Worm (Caenorhabditis elegans): ENCODE data around the gene hmit-1.3.

DNA sequence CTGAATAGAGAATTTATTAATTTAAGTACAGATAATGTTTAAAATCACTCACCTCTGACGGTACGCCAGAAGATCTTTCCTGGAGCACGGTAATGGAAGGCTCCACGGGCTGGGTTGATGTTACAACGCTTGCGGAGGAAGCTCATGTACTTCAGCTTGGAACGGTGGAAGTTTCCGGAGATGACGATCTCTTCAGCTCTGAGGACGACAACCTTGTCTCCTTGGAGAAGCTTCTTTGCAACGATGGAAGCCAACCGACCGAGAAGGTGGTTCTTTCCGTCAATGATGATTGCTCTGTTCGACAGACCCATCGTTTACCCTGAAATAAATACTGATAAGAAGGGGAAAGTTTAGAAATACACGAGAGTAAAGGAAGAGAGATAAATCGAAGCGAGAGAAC, 16.1 kb downstream of the hmit-1.3 start, which contains the start of gene rpl-16:
- TF ChIP-seq dve-1 (tag; optimal IDR thresholded peaks at IDR 0.05): no peak
- TF ChIP-seq ets-4 (tag; optimal IDR thresholded peaks at IDR 0.05): no peak
